Worm (Caenorhabditis elegans): ENCODE results near the gene suex-2.

suex-2 gene

DNA sequence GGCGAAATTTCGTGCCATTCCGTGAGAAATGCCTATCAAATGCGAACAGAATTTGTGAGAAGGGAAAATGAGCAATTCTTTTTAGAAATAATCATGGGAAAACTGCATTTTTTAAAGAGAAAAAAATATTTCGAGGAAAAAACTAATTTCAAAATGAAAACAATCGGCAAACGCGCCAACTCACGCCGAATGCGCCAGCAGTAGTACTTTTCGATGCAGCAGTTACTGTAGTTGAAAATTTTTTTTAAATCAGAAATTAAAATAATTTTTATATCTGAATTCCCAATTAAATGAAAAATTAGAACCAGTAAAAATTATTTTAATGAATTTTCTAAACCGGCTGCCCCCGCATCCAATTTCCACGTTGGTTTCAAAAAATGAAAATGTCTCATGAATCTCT, 44.7 kb upstream of the suex-2 start:
- no peak for TF ChIP-seq nhr-179 (tag; optimal IDR thresholded peaks at IDR 0.05)
- no peak for TF ChIP-seq lin-26 (GFP tag; IDR thresholded peaks at IDR 0.05)
- TF ChIP-seq hlh-12 (tag; optimal IDR thresholded peaks at IDR 0.05), result no peak
- peak; percentile 63 for TF ChIP-seq madf-6 (GFP tag; IDR thresholded peaks at IDR 0.05)
- TF ChIP-seq hlh-26 (GFP tag; conservative IDR thresholded peaks at IDR 0.05), result no peak
- TF ChIP-seq Y95B8A.8 (GFP tag; IDR thresholded peaks at IDR 0.05), result no peak
- no peak for TF ChIP-seq nhr-120 (GFP tag; IDR thresholded peaks at IDR 0.05)
- TF ChIP-seq mcd-1 (GFP tag; IDR thresholded peaks at IDR 0.05), result no peak
- TF ChIP-seq ceh-58 (GFP tag; IDR thresholded peaks at IDR 0.05), result no peak
- 0 out of 2 replicates have a peak, but pooled peaks have one; percentile 48 for TF ChIP-seq dox-1 (GFP tag; IDR thresholded peaks at IDR 0.05)
- TF ChIP-seq F22D6.2 (tag; optimal IDR thresholded peaks at IDR 0.05), result no peak
- no peak for TF ChIP-seq ekl-4 (GFP tag; IDR thresholded peaks at IDR 0.05)
- TF ChIP-seq ceh-79 (tag; optimal IDR thresholded peaks at IDR 0.05), result no peak
- no peak for TF ChIP-seq B0019.2 (GFP tag; conservative IDR thresholded peaks at IDR 0.05)
- TF ChIP-seq ztf-26 (tag; optimal IDR thresholded peaks at IDR 0.05), result no peak
- TF ChIP-seq mxl-1 (tag; optimal IDR thresholded peaks at IDR 0.05), result no peak
- TF ChIP-seq ztf-18 (tag; optimal IDR thresholded peaks at IDR 0.05), result peak; percentile 94
- TF ChIP-seq ceh-27 (GFP tag; optimal IDR thresholded peaks at IDR 0.05), result no peak
- no peak for TF ChIP-seq Y67H2A.10 (GFP tag; conservative IDR thresholded peaks at IDR 0.05)
- no peak for TF ChIP-seq lin-40 (tag; optimal IDR thresholded peaks at IDR 0.05)
- no peak for TF ChIP-seq egl-18 (GFP tag; IDR thresholded peaks at IDR 0.05)
- TF ChIP-seq unc-130 (GFP tag; optimal IDR thresholded peaks at IDR 0.05), result no peak
- no peak for TF ChIP-seq lag-1 (GFP tag; IDR thresholded peaks at IDR 0.05)
- TF ChIP-seq cebp-1 (GFP tag; IDR thresholded peaks at IDR 0.05), result no peak
- TF ChIP-seq cebp-1 (tag; optimal IDR thresholded peaks at IDR 0.05), result no peak
- TF ChIP-seq dpl-1 (GFP tag; optimal IDR thresholded peaks at IDR 0.05), result no peak
- no peak for TF ChIP-seq ccch-3 (GFP tag; optimal IDR thresholded peaks at IDR 0.05)
- no peak for TF ChIP-seq mes-4 (tag; optimal IDR thresholded peaks at IDR 0.05)
- TF ChIP-seq F33H1.4 (GFP tag; IDR thresholded peaks at IDR 0.05), result 0 out of 2 replicates have a peak, but pooled peaks have one; percentile 31
- no peak for TF ChIP-seq chd-7 (tag; optimal IDR thresholded peaks at IDR 0.05)
- TF ChIP-seq him-1 (tag; optimal IDR thresholded peaks at IDR 0.05), result no peak
- TF ChIP-seq lin-54 (GFP tag; optimal IDR thresholded peaks at IDR 0.05), result peak; percentile 37
- TF ChIP-seq lsl-1 (GFP tag; optimal IDR thresholded peaks at IDR 0.05), result peak; percentile 87
- no peak for TF ChIP-seq K11D2.4 (GFP tag; IDR thresholded peaks at IDR 0.05)
- TF ChIP-seq Y53G8AR.9 (GFP tag; conservative IDR thresholded peaks at IDR 0.05), result no peak
- no peak for TF ChIP-seq fkh-3 (tag; optimal IDR thresholded peaks at IDR 0.05)
- no peak for TF ChIP-seq Y56A3A.18 (GFP tag; IDR thresholded peaks at IDR 0.05)
- TF ChIP-seq rpc-1 (optimal IDR thresholded peaks at IDR 0.05), result no peak
- no peak for TF ChIP-seq rpc-1 (tag; optimal IDR thresholded peaks at IDR 0.05)
- TF ChIP-seq unc-62 (GFP tag; optimal IDR thresholded peaks at IDR 0.05), result no peak
- no peak for TF ChIP-seq F57C9.4 (tag; optimal IDR thresholded peaks at IDR 0.05)
- no peak for TF ChIP-seq sptf-2 (GFP tag; optimal IDR thresholded peaks at IDR 0.05)
- TF ChIP-seq nfyb-1 (GFP tag; IDR thresholded peaks at IDR 0.05), result no peak
- TF ChIP-seq sdz-38 (tag; optimal IDR thresholded peaks at IDR 0.05), result no peak
- no peak for TF ChIP-seq nhr-90 (tag; optimal IDR thresholded peaks at IDR 0.05)
- TF ChIP-seq lsy-27 (tag; optimal IDR thresholded peaks at IDR 0.05; ENCODE audit: borderline replicate concordance, insufficient read depth), result no peak
- no peak for TF ChIP-seq lin-35 (GFP tag; optimal IDR thresholded peaks at IDR 0.05)
- no peak for TF ChIP-seq C06A6.2 (GFP tag; conservative IDR thresholded peaks at IDR 0.05)
- no peak for TF ChIP-seq snpc-4 (GFP tag; optimal IDR thresholded peaks at IDR 0.05)
- TF ChIP-seq snpc-4 (tag; optimal IDR thresholded peaks at IDR 0.05), result peak in 1 of 4 experiments; percentile 41
- TF ChIP-seq nfya-1 (tag; optimal IDR thresholded peaks at IDR 0.05; ENCODE audit: borderline replicate concordance, insufficient read depth), result no peak
